Worm (Caenorhabditis elegans): ENCODE results near the gene msa-1.

ce11 chrIV:9117700-9118099 is 29.3 kb downstream of the msa-1 start:
- no peak for TF ChIP-seq sea-2 (GFP tag; optimal IDR thresholded peaks at IDR 0.05)
- no peak for TF ChIP-seq fos-1 (tag; optimal IDR thresholded peaks at IDR 0.05)
- TF ChIP-seq egl-5 (tag; optimal IDR thresholded peaks at IDR 0.05), result no peak
- TF ChIP-seq skn-1 (tag; optimal IDR thresholded peaks at IDR 0.05), result no peak
- no peak for TF ChIP-seq elt-2 (tag; optimal IDR thresholded peaks at IDR 0.05)
- no peak for TF ChIP-seq ama-1 (optimal IDR thresholded peaks at IDR 0.05)
- TF ChIP-seq R02D3.7 (tag; optimal IDR thresholded peaks at IDR 0.05), result no peak
- no peak for TF ChIP-seq lin-15B (tag; optimal IDR thresholded peaks at IDR 0.05)
- no peak for TF ChIP-seq lin-39 (tag; optimal IDR thresholded peaks at IDR 0.05)
